Worm (Caenorhabditis elegans) whole organism, young adult: ENCODE results near the gene grl-25.

Experiments
- B0261.1 ChIP-seq: sonication (generic microtip); optimal IDR thresholded peaks from 2 replicates; lab custom pipeline; 2016; ENCODE audit warnings: mild to moderate bottlenecking, missing genetic modification characterization, moderate library complexity, missing compliant biosample characterization
- C06A6.2 ChIP-seq: fragments of 200-800 bp; sonication (Bioruptor generic); conservative IDR thresholded peaks from 2 replicates; pipeline ENCODE4 v1.3.6; 2022; ENCODE audit warnings: missing genetic modification characterization, missing compliant biosample characterization
- D2030.7 ChIP-seq: fragments of 200-800 bp; sonication (Bioruptor generic); IDR thresholded peaks from 2 replicates; pipeline ENCODE4 v1.3.6; 2022; ENCODE audit warnings: missing genetic modification reagents, missing genetic modification characterization, missing compliant biosample characterization
- F10E7.11 ChIP-seq: sonication (generic microtip); optimal IDR thresholded peaks from 2 replicates; lab custom pipeline; 2017; ENCODE audit warnings: mild to moderate bottlenecking, missing genetic modification characterization, moderate library complexity, missing compliant biosample characterization
- F23B12.7 ChIP-seq: sonication (generic microtip); optimal IDR thresholded peaks from 2 replicates; lab custom pipeline; 2017; ENCODE audit warnings: missing genetic modification characterization, mild to moderate bottlenecking, missing compliant biosample characterization, antibody characterized with exemption, moderate library complexity; ENCODE audit not compliant: insufficient read depth
- F33H1.4 ChIP-seq: fragments of 200-800 bp; sonication (Bioruptor generic); IDR thresholded peaks from 2 replicates; pipeline ENCODE4 v1.3.6; 2022; ENCODE audit warnings: missing genetic modification reagents, missing genetic modification characterization, missing compliant biosample characterization
- F39B2.1 ChIP-seq: fragments of 200-800 bp; sonication (Bioruptor generic); IDR thresholded peaks from 2 replicates; pipeline ENCODE4 v1.3.6; 2022; ENCODE audit warnings: missing genetic modification reagents, missing genetic modification characterization, missing compliant biosample characterization
- F55B11.4 ChIP-seq: sonication (generic microtip); optimal IDR thresholded peaks from 2 replicates; lab custom pipeline; 2016; ENCODE audit warnings: missing compliant biosample characterization, missing genetic modification characterization, borderline replicate concordance; ENCODE audit not compliant: insufficient read depth
- F57C9.4 ChIP-seq: sonication (generic microtip); optimal IDR thresholded peaks from 2 replicates; lab custom pipeline; 2017; ENCODE audit warnings: mild to moderate bottlenecking, missing genetic modification characterization, missing compliant biosample characterization
- K12H6.12 ChIP-seq: fragments of 200-800 bp; sonication (Bioruptor generic); optimal IDR thresholded peaks from 2 replicates; lab custom pipeline; 2018; ENCODE audit warnings: mild to moderate bottlenecking, missing genetic modification characterization, missing compliant biosample characterization
- akir-1 ChIP-seq: fragments of 200-800 bp; sonication (Bioruptor generic); optimal IDR thresholded peaks from 2 replicates; lab custom pipeline; 2018; ENCODE audit warnings: mild to moderate bottlenecking, missing genetic modification characterization, moderate library complexity, missing compliant biosample characterization
- aptf-2 ChIP-seq: fragments of 200-800 bp; sonication (Bioruptor generic); conservative IDR thresholded peaks from 2 replicates; pipeline ENCODE4 v1.3.6; 2022; ENCODE audit warnings: missing genetic modification reagents, missing genetic modification characterization, missing compliant biosample characterization
- attf-6 ChIP-seq: fragments of 200-800 bp; sonication (Bioruptor generic); IDR thresholded peaks from 2 replicates; pipeline ENCODE4 v1.3.6; 2022; ENCODE audit warnings: missing genetic modification reagents, missing genetic modification characterization, missing compliant biosample characterization
- cebp-1 ChIP-seq, 2 experiments: fragments of 200-800 bp in 1 of 2; sonication (Bioruptor generic) in 1 of 2; sonication (generic microtip) in 1 of 2; IDR thresholded peaks in 1 of 2; optimal IDR thresholded peaks in 1 of 2; 2 replicates each; pipeline versions ENCODE4 v1.3.6 to Lab custom; 2017 to 2022; ENCODE audit warnings: missing compliant biosample characterization in 2 of 2, missing genetic modification characterization in 2 of 2, mild to moderate bottlenecking in 1 of 2, missing genetic modification reagents in 1 of 2, moderate library complexity in 1 of 2
- ceh-79 ChIP-seq: sonication (generic microtip); optimal IDR thresholded peaks from 2 replicates; lab custom pipeline; 2017; ENCODE audit warnings: mild to moderate bottlenecking, missing genetic modification characterization, missing compliant biosample characterization
- chd-7 ChIP-seq: sonication (generic microtip); optimal IDR thresholded peaks from 2 replicates; lab custom pipeline; 2016; ENCODE audit warnings: mild to moderate bottlenecking, missing genetic modification characterization, moderate library complexity, missing compliant biosample characterization
- die-1 ChIP-seq: sonication (generic microtip); optimal IDR thresholded peaks from 2 replicates; lab custom pipeline; 2016; ENCODE audit warnings: missing genotype, mild to moderate bottlenecking, missing genetic modification characterization, missing compliant biosample characterization
- dpff-1 ChIP-seq: sonication (generic microtip); optimal IDR thresholded peaks from 2 replicates; lab custom pipeline; 2017; ENCODE audit warnings: mild to moderate bottlenecking, missing genetic modification characterization, missing compliant biosample characterization
- dpl-1 ChIP-seq: fragments of 150-350 bp; optimal IDR thresholded peaks from 2 replicates; lab custom pipeline; 2014; ENCODE audit warnings: missing biosample characterization, missing genetic modification reagents, missing genetic modification characterization
- efl-1 ChIP-seq: fragments of 150-350 bp; optimal IDR thresholded peaks from 2 replicates; lab custom pipeline; 2014; ENCODE audit warnings: missing biosample characterization, missing genetic modification reagents, missing genetic modification characterization
- egrh-3 ChIP-seq: fragments of 200-800 bp; sonication (Bioruptor generic); IDR thresholded peaks from 2 replicates; pipeline ENCODE4 v1.3.6; 2022; ENCODE audit warnings: missing genetic modification reagents, missing genetic modification characterization, missing compliant biosample characterization
- hlh-12 ChIP-seq: sonication (generic microtip); optimal IDR thresholded peaks from 2 replicates; lab custom pipeline; 2016; ENCODE audit warnings: missing genetic modification characterization, missing compliant biosample characterization
- hlh-26 ChIP-seq: fragments of 200-800 bp; sonication (Bioruptor generic); conservative IDR thresholded peaks from 2 replicates; pipeline ENCODE4 v1.3.6; 2022; ENCODE audit warnings: missing genetic modification reagents, missing genetic modification characterization, missing compliant biosample characterization
- hmg-20 ChIP-seq: fragments of 200-800 bp; sonication (Bioruptor generic); IDR thresholded peaks from 2 replicates; pipeline ENCODE4 v1.3.6; 2022; ENCODE audit warnings: missing genetic modification reagents, missing genetic modification characterization, missing compliant biosample characterization
- hsf-1 ChIP-seq: fragments of 200-800 bp; sonication (Bioruptor generic); IDR thresholded peaks from 2 replicates; pipeline ENCODE4 v1.3.6; 2022; ENCODE audit warnings: missing genetic modification reagents, missing genetic modification characterization, missing compliant biosample characterization
- lag-1 ChIP-seq: fragments of 200-800 bp; sonication (Bioruptor generic); IDR thresholded peaks from 2 replicates; pipeline ENCODE4 v1.3.6; 2022; ENCODE audit warnings: missing genetic modification reagents, missing genetic modification characterization, missing compliant biosample characterization
- let-607 ChIP-seq, 2 experiments: fragments of 200-800 bp in 1 of 2; sonication (Bioruptor generic) in 1 of 2; sonication (generic microtip) in 1 of 2; optimal IDR thresholded peaks; 2 replicates each; lab custom pipeline; 2016 to 2018; ENCODE audit warnings: mild to moderate bottlenecking in 2 of 2, missing compliant biosample characterization in 2 of 2, missing genetic modification characterization in 2 of 2, moderate library complexity in 2 of 2, missing genotype in 1 of 2
- lin-35 ChIP-seq, 3 experiments: fragments of 150-350 bp in 2 of 3; sonication (generic microtip) in 1 of 3; optimal IDR thresholded peaks; 2 replicates each; lab custom pipeline; 2014 to 2018; ENCODE audit warnings: missing biosample characterization in 3 of 3, missing genetic modification characterization in 3 of 3, missing genetic modification reagents in 3 of 3
- lin-54 ChIP-seq: fragments of 200-800 bp; sonication (Bioruptor generic); optimal IDR thresholded peaks from 2 replicates; lab custom pipeline; 2018; ENCODE audit warnings: mild to moderate bottlenecking, missing genetic modification characterization, missing compliant biosample characterization
- lsl-1 ChIP-seq: fragments of 200-800 bp; sonication (Bioruptor generic); optimal IDR thresholded peaks from 2 replicates; lab custom pipeline; 2018; ENCODE audit warnings: mild to moderate bottlenecking, missing genetic modification characterization, moderate library complexity, missing compliant biosample characterization
- madf-6 ChIP-seq: fragments of 200-800 bp; sonication (Bioruptor generic); IDR thresholded peaks from 2 replicates; pipeline ENCODE4 v1.3.6; 2022; ENCODE audit warnings: missing genetic modification reagents, missing genetic modification characterization, missing compliant biosample characterization
- mes-4 ChIP-seq: sonication (generic microtip); optimal IDR thresholded peaks from 2 replicates; lab custom pipeline; 2016; ENCODE audit warnings: missing genotype, missing genetic modification characterization, missing compliant biosample characterization
- mxl-1 ChIP-seq: sonication (generic microtip); optimal IDR thresholded peaks from 2 replicates; lab custom pipeline; 2016; ENCODE audit warnings: missing genetic modification characterization, missing compliant biosample characterization
- nfya-2 ChIP-seq: fragments of 200-800 bp; sonication (Bioruptor generic); IDR thresholded peaks from 2 replicates; pipeline ENCODE4 v1.3.6; 2022; ENCODE audit warnings: missing genetic modification reagents, missing genetic modification characterization, missing compliant biosample characterization
- nhr-179 ChIP-seq: sonication (generic microtip); optimal IDR thresholded peaks from 2 replicates; lab custom pipeline; 2016; ENCODE audit warnings: mild to moderate bottlenecking, missing genetic modification characterization, missing compliant biosample characterization
- rcor-1 ChIP-seq: fragments of 200-800 bp; sonication (Bioruptor generic); IDR thresholded peaks from 2 replicates; pipeline ENCODE4 v1.3.6; 2022; ENCODE audit warnings: missing genetic modification reagents, missing genetic modification characterization, missing compliant biosample characterization
- rpc-1 ChIP-seq, 2 experiments: fragments of 150-350 bp in 1 of 2; sonication (generic microtip) in 1 of 2; optimal IDR thresholded peaks; 2 replicates each; lab custom pipeline; 2014 to 2018; ENCODE audit warnings: missing biosample characterization in 1 of 2, missing genetic modification characterization in 1 of 2, missing genetic modification reagents in 1 of 2, missing genotype in 1 of 2
- snpc-1.1 ChIP-seq: sonication (generic microtip); optimal IDR thresholded peaks from 2 replicates; lab custom pipeline; 2017; ENCODE audit warnings: missing genetic modification characterization, mild to moderate bottlenecking, missing compliant biosample characterization, antibody characterized with exemption, moderate library complexity, missing genotype, missing genetic modification reagents; ENCODE audit not compliant: insufficient read depth
- snpc-1.3 ChIP-seq: sonication (generic microtip); optimal IDR thresholded peaks from 2 replicates; lab custom pipeline; 2017; ENCODE audit warnings: missing genetic modification characterization, mild to moderate bottlenecking, missing compliant biosample characterization, antibody characterized with exemption, moderate library complexity, missing genotype, missing genetic modification reagents; ENCODE audit not compliant: insufficient read depth
- snpc-4 ChIP-seq, 5 experiments: fragments of 150-350 bp in 1 of 5; sonication (generic microtip) in 4 of 5; optimal IDR thresholded peaks; 2 replicates each; lab custom pipeline; 2014 to 2018; ENCODE audit warnings: missing genetic modification characterization in 5 of 5, missing biosample characterization in 3 of 5, antibody characterized with exemption in 2 of 5, mild to moderate bottlenecking in 2 of 5, missing compliant biosample characterization in 2 of 5, missing genotype in 2 of 5, moderate library complexity in 2 of 5, missing genetic modification reagents in 1 of 5
- tbp1 ChIP-seq: fragments of 200-800 bp; sonication (Bioruptor generic); optimal IDR thresholded peaks from 2 replicates; lab custom pipeline; 2018; ENCODE audit warnings: mild to moderate bottlenecking, missing genetic modification characterization, missing compliant biosample characterization
- unc-62 ChIP-seq: fragments of 150-350 bp; optimal IDR thresholded peaks from 2 replicates; lab custom pipeline; 2014; ENCODE audit warnings: missing biosample characterization, missing genetic modification reagents, missing genetic modification characterization
- ztf-25 ChIP-seq: fragments of 200-800 bp; sonication (Bioruptor generic); IDR thresholded peaks from 2 replicates; pipeline ENCODE4 v1.3.6; 2022; ENCODE audit warnings: missing genetic modification reagents, missing genetic modification characterization, missing compliant biosample characterization
- ztf-28 ChIP-seq: fragments of 200-800 bp; sonication (Bioruptor generic); IDR thresholded peaks from 2 replicates; pipeline ENCODE4 v1.3.6; 2022; ENCODE audit warnings: missing genetic modification reagents, missing genetic modification characterization, missing compliant biosample characterization

The grl-25 gene

DNA sequence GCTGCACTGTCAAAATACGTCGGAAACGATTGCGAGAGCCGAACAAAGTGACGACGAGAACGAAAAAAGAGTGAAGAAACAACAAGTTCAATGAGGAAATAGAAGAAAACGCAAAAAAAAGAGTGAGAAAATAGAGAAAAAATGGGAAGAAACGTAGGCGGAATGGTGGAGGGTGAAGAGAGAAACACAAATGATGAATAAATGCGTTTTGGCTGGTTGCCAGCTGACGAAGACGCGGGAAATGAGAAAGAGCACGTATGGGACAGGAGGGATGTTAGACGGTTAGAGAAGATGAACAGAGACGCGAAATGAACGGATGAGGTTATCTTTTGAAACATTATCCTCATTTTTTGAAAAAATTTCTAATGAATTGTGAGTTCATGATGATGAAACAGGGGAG lies 22.9 kb downstream of the grl-25 start (continued):
- TF ChIP-seq cebp-1 (GFP tag; IDR thresholded peaks at IDR 0.05; lab: Robert Waterston, UW) (peak; percentile 34; the same call in 1 of the 2 replicates), cebp-1 (tag; optimal IDR thresholded peaks at IDR 0.05; lab: Kevin White, UChicago) (peak; percentile 73), tbp1 (GFP tag; lab: Kevin White, UChicago) (peak; percentile 15), akir-1 (GFP tag; lab: Kevin White, UChicago) (no peak), egrh-3 (GFP tag; lab: Robert Waterston, UW) (no peak), snpc-4 (GFP tag; optimal IDR thresholded peaks at IDR 0.05; lab: Kevin White, UChicago) (no peak), snpc-4 (tag; optimal IDR thresholded peaks at IDR 0.05; lab: Kevin White, UChicago) (peak in 1 of 4 experiments; percentile 0)
- TF ChIP-seq, all 124 proteins: peak for 17

DNA sequence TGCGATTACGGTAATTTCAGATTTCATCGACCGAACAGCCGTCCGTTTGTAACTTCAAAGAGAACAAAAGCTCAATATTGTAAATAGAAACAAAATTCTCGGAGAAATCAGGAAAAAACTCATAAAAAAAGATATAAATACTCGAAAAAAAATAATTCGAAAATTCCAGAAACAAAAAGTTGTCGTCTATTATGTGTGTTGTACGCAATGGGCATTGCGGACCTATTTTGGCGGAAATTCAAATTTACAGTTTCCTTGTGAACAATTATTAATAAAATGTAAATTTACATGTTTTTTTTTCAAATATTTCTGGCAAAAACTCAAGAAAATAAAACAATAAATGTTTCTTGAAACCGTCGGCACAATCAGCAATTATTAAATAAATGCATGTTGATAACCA lies 23.4 kb downstream of the grl-25 start:
- TF ChIP-seq lag-1 (GFP tag; lab: Robert Waterston, UW), result no peak
- TF ChIP-seq mes-4 (tag; lab: Kevin White, UChicago), result no peak
- TF ChIP-seq hsf-1 (GFP tag; lab: Robert Waterston, UW), result peak; percentile 92
- no peak for TF ChIP-seq akir-1 (GFP tag; lab: Kevin White, UChicago)
- TF ChIP-seq snpc-1.1, result no peak
- TF ChIP-seq snpc-1.3 (tag; lab: Kevin White, UChicago), result no peak
- TF ChIP-seq unc-62 (GFP tag; lab: Kevin White, UChicago), result no peak
- TF ChIP-seq attf-6 (GFP tag; lab: Robert Waterston, UW), result no peak
- peak; percentile 21; the same call in 1 of the 2 replicates for TF ChIP-seq F33H1.4
- TF ChIP-seq lin-54 (GFP tag; lab: Kevin White, UChicago), result peak; percentile 89
- no peak for TF ChIP-seq aptf-2 (GFP tag; lab: Robert Waterston, UW)
- TF ChIP-seq efl-1 (GFP tag; lab: Kevin White, UChicago), result peak; percentile 58
- 0 out of 2 replicates have a peak, but pooled peaks have one; percentile 45 for TF ChIP-seq madf-6 (GFP tag; lab: Robert Waterston, UW)
- no peak for TF ChIP-seq F10E7.11 (tag; lab: Kevin White, UChicago)
- no peak for TF ChIP-seq nfya-2 (GFP tag; lab: Robert Waterston, UW)
- TF ChIP-seq rpc-1 (optimal IDR thresholded peaks at IDR 0.05; lab: Kevin White, UChicago), result no peak
- TF ChIP-seq rpc-1 (tag; optimal IDR thresholded peaks at IDR 0.05; lab: Kevin White, UChicago), result no peak
- TF ChIP-seq dpff-1 (tag; lab: Kevin White, UChicago), result no peak
- TF ChIP-seq dpl-1 (GFP tag; lab: Kevin White, UChicago), result peak; percentile 52
- no peak for TF ChIP-seq let-607 (tag; optimal IDR thresholded peaks at IDR 0.05; lab: Kevin White, UChicago)
- no peak for TF ChIP-seq nhr-179
- TF ChIP-seq ztf-28 (GFP tag; lab: Robert Waterston, UW), result no peak
- TF ChIP-seq C06A6.2 (GFP tag; lab: Robert Waterston, UW), result no peak
- no peak for TF ChIP-seq B0261.1 (tag; lab: Kevin White, UChicago)
- no peak for TF ChIP-seq K12H6.12 (tag; lab: Kevin White, UChicago)
- TF ChIP-seq egrh-3 (GFP tag; lab: Robert Waterston, UW), result no peak
- no peak for TF ChIP-seq F55B11.4 (tag; lab: Kevin White, UChicago)
- no peak for TF ChIP-seq rcor-1 (GFP tag; lab: Robert Waterston, UW)
- TF ChIP-seq ceh-79, result no peak
- peak; percentile 31 for TF ChIP-seq lsl-1 (GFP tag; lab: Kevin White, UChicago)
- TF ChIP-seq hlh-26, result no peak
- TF ChIP-seq mxl-1 (tag; lab: Kevin White, UChicago), result no peak
- no peak for TF ChIP-seq hlh-12
- TF ChIP-seq chd-7 (tag; lab: Kevin White, UChicago), result no peak
- TF ChIP-seq F23B12.7 (tag; lab: Kevin White, UChicago), result peak; percentile 0
- TF ChIP-seq lin-35 (GFP tag; optimal IDR thresholded peaks at IDR 0.05; lab: Kevin White, UChicago), result no peak
- TF ChIP-seq D2030.7 (GFP tag; lab: Robert Waterston, UW), result peak; percentile 36; the same call in 1 of the 2 replicates
- TF ChIP-seq ztf-25 (GFP tag; lab: Robert Waterston, UW), result no peak
- TF ChIP-seq F39B2.1 (GFP tag; lab: Robert Waterston, UW), result no peak
- TF ChIP-seq die-1 (tag; lab: Kevin White, UChicago), result no peak
- no peak for TF ChIP-seq hmg-20 (GFP tag; lab: Robert Waterston, UW)
- TF ChIP-seq F57C9.4 (tag; lab: Kevin White, UChicago), result no peak
